Worm (Caenorhabditis elegans): Measurements from ENCODE around the gene sdhb-1.

Gene sdhb-1

ce11 chrII:9322870-9323349 is 29.6 kb downstream of the sdhb-1 start, which contains the start of gene rab-39:
Gene rab-39 (minus strand): TSS chrII:9322920.
- TF ChIP-seq med-1 (GFP tag; optimal IDR thresholded peaks at IDR 0.05; ENCODE audit: insufficient read depth), result no peak
- TF ChIP-seq cog-1 (tag; optimal IDR thresholded peaks at IDR 0.05), result no peak
- no peak for TF ChIP-seq tab-1 (GFP tag; IDR thresholded peaks at IDR 0.05)
- TF ChIP-seq T22C8.4 (GFP tag; IDR thresholded peaks at IDR 0.05), result no peak
- no peak for TF ChIP-seq flt-1 (GFP tag; IDR thresholded peaks at IDR 0.05)
- TF ChIP-seq ztf-23 (GFP tag; IDR thresholded peaks at IDR 0.05), result no peak
- TF ChIP-seq ztf-29 (GFP tag; IDR thresholded peaks at IDR 0.05), result no peak

ce11 chrII:9319058-9319915 is 33.2 kb downstream of the sdhb-1 start, which contains the start of the genes csa-1 and wdfy-2:
Gene csa-1 (minus strand): TSS chrII:9319726.
Gene wdfy-2 (plus strand): TSS chrII:9319865.
- TF ChIP-seq med-1 (GFP tag; optimal IDR thresholded peaks at IDR 0.05; ENCODE audit: insufficient read depth) (no peak), tab-1 (GFP tag; IDR thresholded peaks at IDR 0.05) (no peak), ztf-23 (GFP tag; IDR thresholded peaks at IDR 0.05) (no peak), T22C8.4 (GFP tag; IDR thresholded peaks at IDR 0.05) (no peak), flt-1 (GFP tag; IDR thresholded peaks at IDR 0.05) (no peak), klf-2 (GFP tag; conservative IDR thresholded peaks at IDR 0.05) (no peak), ztf-29 (GFP tag; IDR thresholded peaks at IDR 0.05) (no peak), cog-1 (tag; optimal IDR thresholded peaks at IDR 0.05) (no peak), ref-1 (GFP tag; conservative IDR thresholded peaks at IDR 0.05) (no peak)

ce11 chrII:9316801-9317200 is 35.7 kb downstream of the sdhb-1 start:
- TF ChIP-seq flt-1 (GFP tag; IDR thresholded peaks at IDR 0.05) (no peak), ztf-29 (GFP tag; IDR thresholded peaks at IDR 0.05) (no peak), tab-1 (GFP tag; IDR thresholded peaks at IDR 0.05) (no peak), med-1 (GFP tag; optimal IDR thresholded peaks at IDR 0.05; ENCODE audit: insufficient read depth) (no peak), klf-2 (GFP tag; conservative IDR thresholded peaks at IDR 0.05) (no peak), ref-1 (GFP tag; conservative IDR thresholded peaks at IDR 0.05) (no peak), cog-1 (tag; optimal IDR thresholded peaks at IDR 0.05) (no peak), T22C8.4 (GFP tag; IDR thresholded peaks at IDR 0.05) (no peak), ztf-23 (GFP tag; IDR thresholded peaks at IDR 0.05) (no peak)

ce11 chrII:9315692-9316091 is 36.8 kb downstream of the sdhb-1 start:
- TF ChIP-seq tab-1 (GFP tag; IDR thresholded peaks at IDR 0.05) (no peak), ztf-29 (GFP tag; IDR thresholded peaks at IDR 0.05) (no peak), T22C8.4 (GFP tag; IDR thresholded peaks at IDR 0.05) (no peak), flt-1 (GFP tag; IDR thresholded peaks at IDR 0.05) (no peak), ztf-23 (GFP tag; IDR thresholded peaks at IDR 0.05) (no peak), med-1 (GFP tag; optimal IDR thresholded peaks at IDR 0.05; ENCODE audit: insufficient read depth) (no peak), ref-1 (GFP tag; conservative IDR thresholded peaks at IDR 0.05) (no peak), cog-1 (tag; optimal IDR thresholded peaks at IDR 0.05) (no peak), klf-2 (GFP tag; conservative IDR thresholded peaks at IDR 0.05) (no peak)

- TF ChIP-seq ztf-23 (GFP tag; IDR thresholded peaks at IDR 0.05) (no peak), T22C8.4 (GFP tag; IDR thresholded peaks at IDR 0.05) (no peak), ztf-29 (GFP tag; IDR thresholded peaks at IDR 0.05) (no peak), flt-1 (GFP tag; IDR thresholded peaks at IDR 0.05) (no peak), klf-2 (GFP tag; conservative IDR thresholded peaks at IDR 0.05) (no peak), ref-1 (GFP tag; conservative IDR thresholded peaks at IDR 0.05) (no peak), med-1 (GFP tag; optimal IDR thresholded peaks at IDR 0.05; ENCODE audit: insufficient read depth) (no peak), tab-1 (GFP tag; IDR thresholded peaks at IDR 0.05) (no peak), cog-1 (tag; optimal IDR thresholded peaks at IDR 0.05) (no peak)
Observed at ce11 chrII:9314733-9315132, 37.8 kb downstream of the sdhb-1 start.

ce11 chrII:9313335-9313734 is 39.2 kb downstream of the sdhb-1 start:
- no peak for TF ChIP-seq flt-1 (GFP tag; IDR thresholded peaks at IDR 0.05)
- no peak for TF ChIP-seq tab-1 (GFP tag; IDR thresholded peaks at IDR 0.05)
- no peak for TF ChIP-seq cog-1 (tag; optimal IDR thresholded peaks at IDR 0.05)
- no peak for TF ChIP-seq klf-2 (GFP tag; conservative IDR thresholded peaks at IDR 0.05)
- TF ChIP-seq T22C8.4 (GFP tag; IDR thresholded peaks at IDR 0.05), result no peak
- no peak for TF ChIP-seq ztf-29 (GFP tag; IDR thresholded peaks at IDR 0.05)
- no peak for TF ChIP-seq ref-1 (GFP tag; conservative IDR thresholded peaks at IDR 0.05)
- no peak for TF ChIP-seq ztf-23 (GFP tag; IDR thresholded peaks at IDR 0.05)
- no peak for TF ChIP-seq med-1 (GFP tag; optimal IDR thresholded peaks at IDR 0.05; ENCODE audit: insufficient read depth)

- TF ChIP-seq cog-1 (tag; optimal IDR thresholded peaks at IDR 0.05) (no peak), klf-2 (GFP tag; conservative IDR thresholded peaks at IDR 0.05) (no peak), ref-1 (GFP tag; conservative IDR thresholded peaks at IDR 0.05) (no peak), ztf-29 (GFP tag; IDR thresholded peaks at IDR 0.05) (no peak), med-1 (GFP tag; optimal IDR thresholded peaks at IDR 0.05; ENCODE audit: insufficient read depth) (no peak), tab-1 (GFP tag; IDR thresholded peaks at IDR 0.05) (no peak)
Observed at ce11 chrII:9311702-9312101, 40.8 kb downstream of the sdhb-1 start.

ce11 chrII:9310794-9311193 is 41.7 kb downstream of the sdhb-1 start:
- TF ChIP-seq tab-1 (GFP tag; IDR thresholded peaks at IDR 0.05), result no peak

ce11 chrII:9310204-9310603 is 42.3 kb downstream of the sdhb-1 start, which contains the start of gene cam-1:
Gene cam-1 (minus strand): TSS chrII:9310304.
- TF ChIP-seq tab-1 (GFP tag; IDR thresholded peaks at IDR 0.05) (no peak), cog-1 (tag; optimal IDR thresholded peaks at IDR 0.05) (no peak), T22C8.4 (GFP tag; IDR thresholded peaks at IDR 0.05) (no peak), med-1 (GFP tag; optimal IDR thresholded peaks at IDR 0.05; ENCODE audit: insufficient read depth) (no peak), klf-2 (GFP tag; conservative IDR thresholded peaks at IDR 0.05) (no peak), ref-1 (GFP tag; conservative IDR thresholded peaks at IDR 0.05) (no peak), ztf-29 (GFP tag; IDR thresholded peaks at IDR 0.05) (no peak), ztf-23 (GFP tag; IDR thresholded peaks at IDR 0.05) (no peak), flt-1 (GFP tag; IDR thresholded peaks at IDR 0.05) (no peak)

Measured in whole organism, midembryonic.